Worm (Caenorhabditis elegans) whole organism, L3 larva: ENCODE measurements around the gene T05G5.4.
A peak's percentile ranks its signal among the peaks of the same experiment; 100 is the strongest.

ENCODE experiments used
- aly-2 ChIP-seq: fragments of 150-350 bp; optimal IDR thresholded peaks from 2 replicates; lab custom pipeline; 2014; ENCODE audit warnings: missing biosample characterization, missing genetic modification characterization
- ceh-82 ChIP-seq: fragments of 150-350 bp; optimal IDR thresholded peaks from 2 replicates; lab custom pipeline; 2014; ENCODE audit warnings: missing biosample characterization, missing genetic modification characterization
- elt-1 ChIP-seq: fragments of 150-350 bp; optimal IDR thresholded peaks from 2 replicates; lab custom pipeline; 2014; ENCODE audit warnings: missing biosample characterization, missing genetic modification characterization
- elt-2 ChIP-seq: sonication (generic microtip); optimal IDR thresholded peaks from 2 replicates; lab custom pipeline; 2016; ENCODE audit warnings: missing genetic modification reagents, mild to moderate bottlenecking, missing genetic modification characterization, missing compliant biosample characterization
- fkh-10 ChIP-seq: sonication (generic microtip); optimal IDR thresholded peaks from 2 replicates; lab custom pipeline; 2017; ENCODE audit warnings: missing biosample characterization, missing genetic modification reagents, missing genetic modification characterization
- fkh-2 ChIP-seq: fragments of 150-350 bp; optimal IDR thresholded peaks from 2 replicates; lab custom pipeline; 2014; ENCODE audit warnings: missing biosample characterization, missing genetic modification reagents, missing genetic modification characterization
- fos-1 ChIP-seq: fragments of 150-350 bp; optimal IDR thresholded peaks from 2 replicates; lab custom pipeline; 2014; ENCODE audit warnings: missing biosample characterization, missing genetic modification characterization
- hmg-11 ChIP-seq: sonication (generic microtip); optimal IDR thresholded peaks from 2 replicates; lab custom pipeline; 2016; ENCODE audit warnings: missing genetic modification characterization, missing compliant biosample characterization
- lin-15B ChIP-seq: fragments of 150-350 bp; optimal IDR thresholded peaks from 2 replicates; lab custom pipeline; 2014; ENCODE audit warnings: missing biosample characterization, missing genetic modification characterization
- mdl-1 ChIP-seq: fragments of 150-350 bp; optimal IDR thresholded peaks from 2 replicates; lab custom pipeline; 2014; ENCODE audit warnings: missing biosample characterization, missing genetic modification characterization
- nfya-1 ChIP-seq: sonication (generic microtip); optimal IDR thresholded peaks from 2 replicates; lab custom pipeline; 2017; ENCODE audit warnings: missing genetic modification characterization, mild to moderate bottlenecking, missing compliant biosample characterization, antibody characterized with exemption, moderate library complexity; ENCODE audit not compliant: insufficient read depth
- nhr-11 ChIP-seq: fragments of 150-350 bp; optimal IDR thresholded peaks from 2 replicates; lab custom pipeline; 2014; ENCODE audit warnings: missing biosample characterization, missing genetic modification characterization
- nhr-12 ChIP-seq: fragments of 150-350 bp; optimal IDR thresholded peaks from 2 replicates; lab custom pipeline; 2014; ENCODE audit warnings: missing biosample characterization, missing genetic modification characterization
- nhr-237 ChIP-seq: fragments of 150-350 bp; optimal IDR thresholded peaks from 2 replicates; lab custom pipeline; 2014; ENCODE audit warnings: missing biosample characterization, missing genetic modification characterization
- nhr-25 ChIP-seq: sonication (generic microtip); optimal IDR thresholded peaks from 2 replicates; lab custom pipeline; 2017; ENCODE audit warnings: missing biosample characterization, missing genetic modification characterization
- nhr-43 ChIP-seq: sonication (generic microtip); optimal IDR thresholded peaks from 2 replicates; lab custom pipeline; 2016; ENCODE audit warnings: mild to moderate bottlenecking, missing genetic modification characterization, missing compliant biosample characterization; ENCODE audit not compliant: poor library complexity, severe bottlenecking
- nhr-76 ChIP-seq: fragments of 150-350 bp; sonication (generic microtip); optimal IDR thresholded peaks from 5 replicates; lab custom pipeline; 2014; ENCODE audit warnings: missing biosample characterization, missing genetic modification characterization
- pha-4 ChIP-seq: fragments of 150-350 bp; optimal IDR thresholded peaks from 2 replicates; lab custom pipeline; 2014; ENCODE audit warnings: missing biosample characterization, missing genetic modification reagents, missing genetic modification characterization
- pqm-1 ChIP-seq: fragments of 150-350 bp; optimal IDR thresholded peaks from 2 replicates; lab custom pipeline; 2017; ENCODE audit warnings: missing biosample characterization, missing genetic modification characterization, inconsistent platforms
- sea-2 ChIP-seq: fragments of 150-350 bp; sonication (generic microtip); optimal IDR thresholded peaks from 4 replicates; lab custom pipeline; 2014; ENCODE audit warnings: missing biosample characterization, missing genetic modification reagents, missing genetic modification characterization
- skn-1 ChIP-seq: fragments of 150-350 bp; optimal IDR thresholded peaks from 2 replicates; lab custom pipeline; 2014; ENCODE audit warnings: missing biosample characterization, missing genetic modification characterization
- unc-39 ChIP-seq: sonication (generic microtip); optimal IDR thresholded peaks from 4 replicates; lab custom pipeline; 2017; ENCODE audit warnings: missing biosample characterization, missing genetic modification characterization
- ztf-4 ChIP-seq: fragments of 150-350 bp; optimal IDR thresholded peaks from 2 replicates; lab custom pipeline; 2014; ENCODE audit warnings: missing biosample characterization, missing genetic modification characterization

T05G5.4 gene

DNA sequence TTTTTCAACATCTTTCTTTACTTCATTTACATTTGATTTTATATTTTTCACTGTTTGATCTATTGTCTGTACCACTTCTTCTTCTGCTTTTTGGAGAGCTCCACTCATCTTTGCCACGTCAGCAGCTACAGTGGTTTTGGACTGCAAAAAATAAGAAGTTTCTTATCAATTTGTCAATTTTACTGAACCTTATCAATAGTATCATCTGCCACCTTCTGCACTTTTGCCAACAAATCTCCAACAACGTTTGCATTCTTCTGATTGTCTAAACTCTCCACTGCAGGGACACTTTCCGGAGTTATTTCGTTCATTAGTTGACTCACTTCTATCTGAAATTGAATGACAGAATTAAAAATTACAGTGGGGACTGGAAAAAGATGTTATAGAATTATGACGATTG, 38.0 kb downstream of the T05G5.4 start:
- peak; percentile 37 for TF ChIP-seq pha-4 (tag; lab: Kevin White, UChicago)
- TF ChIP-seq elt-2 (tag; lab: Kevin White, UChicago), result peak; percentile 84
- peak; percentile 90 for TF ChIP-seq pqm-1 (tag; lab: Kevin White, UChicago)
- no peak for TF ChIP-seq ceh-82 (tag; lab: Kevin White, UChicago)

DNA sequence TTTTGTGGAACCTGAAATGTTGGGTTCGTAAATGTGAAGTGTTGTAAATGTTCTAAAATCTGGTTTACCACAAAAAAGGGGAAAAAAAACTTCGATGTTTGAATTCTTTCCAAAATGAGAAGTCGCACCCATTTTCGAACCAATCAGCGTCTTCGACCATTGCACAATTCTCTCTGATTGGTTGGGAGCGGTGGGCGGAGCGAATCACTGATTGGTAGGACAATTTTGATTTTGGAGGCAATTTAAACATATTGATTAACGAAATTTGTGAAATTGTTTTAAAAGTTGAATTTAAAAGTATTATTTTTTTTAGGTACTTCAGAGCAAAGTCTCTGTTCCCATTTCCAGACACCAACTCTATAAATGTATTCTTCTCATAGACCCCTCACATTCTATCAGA, 40.3 kb downstream of the T05G5.4 start:
- TF ChIP-seq nfya-1 (tag; lab: Kevin White, UChicago), result peak; percentile 83
- no peak for TF ChIP-seq nhr-43 (tag; lab: Kevin White, UChicago)

DNA sequence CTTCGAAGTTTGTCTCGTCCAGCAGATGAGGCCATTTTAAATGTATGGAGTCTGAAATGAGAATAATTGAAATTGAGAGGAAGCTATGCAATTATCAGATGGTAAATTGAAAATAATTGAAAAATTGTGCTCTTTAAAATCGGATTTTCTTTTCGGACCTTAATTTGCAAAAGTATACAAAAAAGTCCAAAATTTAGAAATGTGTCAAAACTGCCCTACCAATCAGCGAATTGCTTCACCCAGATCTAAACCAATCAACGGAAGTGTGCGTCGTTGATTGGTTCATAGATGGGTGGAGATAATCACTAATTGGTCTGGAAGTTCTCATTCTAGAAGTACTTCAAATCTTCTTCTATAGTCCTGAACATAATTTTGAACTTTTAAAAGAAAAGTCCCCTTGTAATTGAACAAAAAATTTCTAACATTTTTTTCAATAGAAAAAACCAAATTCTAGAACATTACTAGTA, 40.9 kb downstream of the T05G5.4 start, which contains the start of gene R10E11.5:
Gene R10E11.5 (minus strand): TSS at position 51 of the 467 bp plus-strand sequence.
- TF ChIP-seq nfya-1 (tag; lab: Kevin White, UChicago), result peak; percentile 70
- TF ChIP-seq hmg-11 (tag; lab: Kevin White, UChicago), result no peak

DNA sequence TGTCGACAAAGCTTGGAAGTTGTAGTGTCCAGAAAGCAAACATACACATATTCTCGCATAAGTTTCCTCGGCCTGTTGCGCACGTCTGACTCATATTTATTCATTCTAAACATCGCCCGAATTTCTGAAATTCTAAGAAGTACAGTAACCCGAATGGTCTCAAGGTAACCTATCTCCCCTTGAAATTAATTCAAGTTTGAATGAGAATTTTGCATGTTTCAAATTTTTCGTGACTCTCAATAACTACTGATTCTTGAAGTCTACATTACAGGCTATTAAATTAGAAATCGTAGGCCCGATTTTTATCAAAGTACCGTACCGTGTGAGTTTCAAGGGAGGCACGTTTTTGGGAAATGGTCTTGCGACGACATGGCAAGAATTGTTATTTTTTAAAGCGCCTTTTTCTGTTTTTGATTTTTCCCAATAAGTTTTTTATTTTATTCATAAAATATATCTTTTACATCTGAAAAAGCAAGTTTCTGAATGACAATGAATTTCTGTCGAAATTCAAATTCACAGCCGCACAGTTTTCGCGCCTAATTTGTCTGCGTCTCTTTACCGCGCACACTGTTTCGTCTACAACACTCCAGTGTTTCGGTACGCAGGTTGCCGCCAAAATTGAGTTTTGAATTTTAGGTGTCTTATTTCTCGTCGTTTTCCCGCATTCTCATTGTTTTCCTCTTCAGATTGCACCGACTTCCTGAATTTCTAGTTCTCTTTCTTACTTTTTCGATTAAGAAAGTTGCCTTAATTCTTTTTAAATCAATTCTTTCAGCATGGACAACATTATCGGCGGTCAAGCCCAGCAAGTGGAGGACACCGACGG, 45.1 kb downstream of the T05G5.4 start, which contains the start of the genes R10E11.9 and mcm-6:
Gene R10E11.9 (minus strand): TSS at position 51 of the 826 bp plus-strand sequence.
Gene mcm-6 (plus strand): TSS at position 776 of the 826 bp plus-strand sequence.
- TF ChIP-seq nfya-1 (tag; lab: Kevin White, UChicago) (peak; percentile 18), ztf-4 (no peak), nhr-25 (tag; lab: Kevin White, UChicago) (peak; percentile 72)
- TF ChIP-seq, all 47 proteins: peak for 2

DNA sequence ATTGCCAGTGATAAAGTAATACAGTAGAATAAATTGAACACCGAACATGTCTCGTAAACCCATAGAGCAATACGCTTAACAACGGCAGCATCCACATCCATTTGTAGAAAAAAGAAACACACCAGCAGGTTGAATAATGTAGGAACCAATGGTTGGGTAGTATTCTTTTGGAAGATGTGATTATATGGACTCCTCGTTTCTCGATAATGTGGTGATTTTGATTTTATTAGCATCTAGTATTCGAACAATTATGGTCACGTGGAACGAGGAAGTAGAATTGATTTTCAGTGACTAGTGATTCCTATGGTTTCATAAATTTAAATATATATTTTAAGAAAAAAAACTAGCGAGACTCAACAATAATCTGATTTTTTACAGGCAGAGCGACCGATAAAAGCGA, 47.7 kb downstream of the T05G5.4 start, which contains the start of gene srxa-10:
Gene srxa-10 (minus strand): TSS at position 101 of the 400 bp plus-strand sequence.
- TF ChIP-seq sea-2 (GFP tag; lab: Kevin White, UChicago) (no peak), fkh-10 (GFP tag; lab: Kevin White, UChicago) (no peak)

DNA sequence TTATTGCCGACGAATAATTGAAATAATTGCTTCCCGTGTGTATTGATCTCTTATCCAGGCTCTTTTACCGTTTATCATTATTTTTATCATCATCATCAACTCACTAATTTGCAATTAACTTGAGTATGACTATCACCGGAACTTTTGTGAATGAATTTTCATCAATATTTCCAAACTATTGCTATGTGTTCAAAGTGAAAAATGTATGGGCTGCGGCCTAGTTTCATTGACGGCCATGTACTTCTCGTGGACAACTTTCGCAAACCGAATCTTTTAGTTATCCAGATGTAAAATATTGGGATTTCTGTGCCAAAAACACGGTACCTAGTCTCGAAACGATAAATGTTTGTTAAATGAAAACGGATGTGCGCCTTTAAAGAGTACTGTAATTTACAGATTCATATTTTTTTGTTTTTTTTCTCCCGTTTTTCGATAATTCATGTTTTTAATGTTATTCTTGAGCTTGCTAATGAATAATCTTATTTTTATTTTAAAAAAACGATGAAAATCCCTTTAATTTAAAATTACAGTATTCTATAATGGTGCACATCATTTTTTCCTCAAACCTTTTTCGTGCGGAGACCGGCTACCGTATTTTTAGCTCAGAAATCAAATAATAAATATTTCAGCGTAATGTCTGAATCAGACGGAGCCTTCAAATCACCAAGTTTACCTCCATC, 49.9 kb downstream of the T05G5.4 start, which contains the start of gene ZK632.2:
Gene ZK632.2 (plus strand): TSS at position 630 of the 680 bp plus-strand sequence.
- no peak for TF ChIP-seq pha-4 (tag; lab: Kevin White, UChicago)
- TF ChIP-seq lin-15B, result peak; percentile 10
- no peak for TF ChIP-seq aly-2 (tag; lab: Kevin White, UChicago)
- no peak for TF ChIP-seq unc-39 (tag; lab: Kevin White, UChicago)
- no peak for TF ChIP-seq fkh-2 (tag; lab: Kevin White, UChicago)
- TF ChIP-seq nhr-76, result no peak
- no peak for TF ChIP-seq nhr-25 (tag; lab: Kevin White, UChicago)
- no peak for TF ChIP-seq elt-1 (tag; lab: Kevin White, UChicago)
- TF ChIP-seq mdl-1 (tag; lab: Kevin White, UChicago), result no peak
- TF ChIP-seq nfya-1 (tag; lab: Kevin White, UChicago), result peak; percentile 1
- TF ChIP-seq fkh-10 (GFP tag; lab: Kevin White, UChicago), result no peak
- no peak for TF ChIP-seq skn-1 (tag; lab: Kevin White, UChicago)
- TF ChIP-seq nhr-237 (tag; lab: Kevin White, UChicago), result no peak
- no peak for TF ChIP-seq nhr-12 (tag; lab: Kevin White, UChicago)
- TF ChIP-seq fos-1 (tag; lab: Kevin White, UChicago), result no peak
- TF ChIP-seq nhr-11, result no peak
- no peak for TF ChIP-seq nhr-43 (tag; lab: Kevin White, UChicago)
- TF ChIP-seq ceh-82 (tag; lab: Kevin White, UChicago), result no peak
